Worm (Caenorhabditis elegans): ENCODE data around the gene srj-27.

srj-27 gene

DNA sequence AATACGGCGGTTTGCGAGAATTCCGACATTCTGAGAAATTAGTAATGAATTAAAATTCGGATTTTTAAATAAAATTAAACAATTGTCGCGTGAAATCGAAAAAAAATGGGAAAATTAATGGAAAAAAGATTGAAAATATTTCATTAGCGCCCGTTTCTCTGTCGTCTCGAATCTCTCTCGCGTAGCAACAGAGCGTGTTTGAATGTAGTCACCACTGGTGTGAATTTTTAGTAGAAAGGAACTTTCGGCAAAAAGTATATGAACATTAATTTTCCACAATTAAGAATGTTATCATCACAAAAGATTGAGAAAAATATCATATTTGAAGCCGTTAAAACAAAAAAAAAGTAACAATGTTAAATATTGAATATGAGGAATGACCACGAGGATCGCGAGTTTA, 9.5 kb upstream of the srj-27 start, which contains the start of gene aipl-1 (continued):
- TF ChIP-seq attf-4 (tag; optimal IDR thresholded peaks at IDR 0.05) (no peak), ceh-20 (GFP tag; IDR thresholded peaks at IDR 0.05) (no peak), nhr-77 (tag; optimal IDR thresholded peaks at IDR 0.05) (peak; percentile 79), Y5F2A.4 (GFP tag; optimal IDR thresholded peaks at IDR 0.05) (no peak), dmd-8 (GFP tag; IDR thresholded peaks at IDR 0.05) (no peak), dmd-9 (GFP tag; IDR thresholded peaks at IDR 0.05) (no peak), ceh-32 (tag; optimal IDR thresholded peaks at IDR 0.05; ENCODE audit: poor library complexity) (no peak), spr-1 (tag; optimal IDR thresholded peaks at IDR 0.05) (no peak), lin-29 (GFP tag; IDR thresholded peaks at IDR 0.05) (no peak), mep-1 (tag; optimal IDR thresholded peaks at IDR 0.05) (no peak), hif-1 (tag; optimal IDR thresholded peaks at IDR 0.05) (peak in 1 of 2 experiments; percentile 72), T20F7.1 (GFP tag; optimal IDR thresholded peaks at IDR 0.05) (peak; percentile 30), zfp-2 (tag; optimal IDR thresholded peaks at IDR 0.05) (no peak), ceh-82 (tag; optimal IDR thresholded peaks at IDR 0.05) (no peak), rbr-2 (tag; optimal IDR thresholded peaks at IDR 0.05) (peak; percentile 41), pha-4 (GFP tag; IDR thresholded peaks at IDR 0.05) (no peak), pha-4 (tag; optimal IDR thresholded peaks at IDR 0.05) (peak; percentile 47), zag-1 (tag; optimal IDR thresholded peaks at IDR 0.05) (no peak), lsy-2 (tag; optimal IDR thresholded peaks at IDR 0.05) (peak in 1 of 2 experiments; percentile 46), ama-1 (optimal IDR thresholded peaks at IDR 0.05) (no peak), ctbp-1 (GFP tag; IDR thresholded peaks at IDR 0.05) (no peak), aha-1 (tag) (no peak), zfp-3 (GFP tag; conservative IDR thresholded peaks at IDR 0.05) (no peak), zip-11 (GFP tag; IDR thresholded peaks at IDR 0.05) (no peak), lin-15B (tag; optimal IDR thresholded peaks at IDR 0.05) (peak; percentile 46), unc-130 (GFP tag; optimal IDR thresholded peaks at IDR 0.05) (peak; percentile 47), madf-5 (GFP tag; IDR thresholded peaks at IDR 0.05) (no peak), lim-7 (GFP tag; IDR thresholded peaks at IDR 0.05) (no peak), ceh-62 (tag; optimal IDR thresholded peaks at IDR 0.05) (no peak), jun-1 (tag; optimal IDR thresholded peaks at IDR 0.05) (no peak), nhr-11 (tag; optimal IDR thresholded peaks at IDR 0.05) (peak; percentile 52), R02D3.7 (tag; optimal IDR thresholded peaks at IDR 0.05) (no peak), nhr-111 (GFP tag; optimal IDR thresholded peaks at IDR 0.05) (no peak), Y105C5A.15 (GFP tag; IDR thresholded peaks at IDR 0.05) (no peak), ztf-7 (tag; optimal IDR thresholded peaks at IDR 0.05) (no peak), set-16 (GFP tag; IDR thresholded peaks at IDR 0.05) (no peak), D1046.2 (GFP tag; IDR thresholded peaks at IDR 0.05) (no peak), fos-1 (tag; optimal IDR thresholded peaks at IDR 0.05) (no peak), lin-13 (GFP tag; optimal IDR thresholded peaks at IDR 0.05) (peak; percentile 58), nhr-28 (tag; optimal IDR thresholded peaks at IDR 0.05) (peak; percentile 69), aly-2 (tag; optimal IDR thresholded peaks at IDR 0.05) (no peak), F44E2.7 (GFP tag; IDR thresholded peaks at IDR 0.05) (no peak), ztf-11 (tag; optimal IDR thresholded peaks at IDR 0.05) (no peak), nhr-6 (tag; optimal IDR thresholded peaks at IDR 0.05) (peak; percentile 97), dmd-6 (GFP tag; IDR thresholded peaks at IDR 0.05) (peak; percentile 39; the same call in 1 of the 2 replicates), nhr-237 (tag; optimal IDR thresholded peaks at IDR 0.05) (no peak), F49E8.2 (tag; optimal IDR thresholded peaks at IDR 0.05; ENCODE audit: borderline replicate concordance) (no peak), lin-1 (GFP tag; IDR thresholded peaks at IDR 0.05) (no peak), mdt-29 (GFP tag; IDR thresholded peaks at IDR 0.05) (no peak), Y48G9A.11 (GFP tag; IDR thresholded peaks at IDR 0.05) (no peak), mxl-2 (GFP tag; conservative IDR thresholded peaks at IDR 0.05) (no peak), ceh-28 (tag; optimal IDR thresholded peaks at IDR 0.05) (no peak), egl-43 (GFP tag; IDR thresholded peaks at IDR 0.05) (no peak), tra-1 (GFP tag; IDR thresholded peaks at IDR 0.05) (no peak)
